Fruit fly (Drosophila melanogaster) Kc167 (cell line): ENCODE results near the gene CG10589.

Experiments
- h ChIP-seq: fragments of >200 bp; optimal IDR thresholded peaks from 3 replicates; lab custom pipeline; 2018; ENCODE audit warnings: missing external identifiers
- insv ChIP-seq: fragments of >200 bp; optimal IDR thresholded peaks from 3 replicates; lab custom pipeline; 2018; ENCODE audit warnings: missing external identifiers
- ttk ChIP-seq: sonication (Bioruptor generic); optimal IDR thresholded peaks from 2 replicates; lab custom pipeline; 2017; ENCODE audit warnings: missing external identifiers

DNA sequence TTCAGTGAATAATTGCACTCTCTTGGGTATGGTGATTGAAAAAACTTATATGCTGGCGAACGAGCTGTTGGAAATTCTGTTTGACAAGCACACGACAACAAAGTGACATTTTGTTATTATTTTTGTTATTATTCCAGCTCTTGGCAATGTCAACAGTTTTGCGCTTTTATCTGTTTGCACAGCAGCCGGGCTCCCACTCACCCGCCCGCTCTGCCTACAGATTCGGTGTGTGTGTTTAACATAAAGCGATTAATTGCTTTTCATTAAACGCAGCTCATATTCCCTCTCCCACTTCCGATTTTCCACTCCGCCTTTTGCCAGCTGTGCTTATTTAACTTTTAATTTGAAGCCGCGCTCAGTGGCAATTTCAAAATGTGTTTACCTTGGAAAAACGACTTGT lies 26.6 kb upstream of the CG10589 start:
- TF ChIP-seq ttk (no peak), h (lab: Kevin White, UChicago) (no peak), insv (lab: Kevin White, UChicago) (no peak)
